Worm (Caenorhabditis elegans) whole organism, L4 larva: Measurements from ENCODE around the gene F41G3.20.

Experiments
- F44E2.7 ChIP-seq: fragments of 200-800 bp; sonication (Bioruptor generic); IDR thresholded peaks from 2 replicates; pipeline ENCODE4 v2.1.2; 2022; ENCODE audit warnings: missing genetic modification characterization, missing compliant biosample characterization
- Y105C5A.15 ChIP-seq: fragments of 200-800 bp; sonication (Bioruptor generic); IDR thresholded peaks from 2 replicates; pipeline ENCODE4 v1.3.6; 2022; ENCODE audit warnings: missing genetic modification characterization, missing compliant biosample characterization
- ZK337.2 ChIP-seq: fragments of 200-800 bp; sonication (Bioruptor generic); IDR thresholded peaks from 2 replicates; pipeline ENCODE4 v1.3.6; 2022; ENCODE audit warnings: missing genetic modification reagents, missing genetic modification characterization, missing compliant biosample characterization
- aly-2 ChIP-seq: sonication (generic microtip); optimal IDR thresholded peaks from 2 replicates; lab custom pipeline; 2018; ENCODE audit warnings: missing biosample characterization, missing genetic modification characterization
- ama-1 ChIP-seq: fragments of 150-350 bp; optimal IDR thresholded peaks from 2 replicates; lab custom pipeline; 2014; ENCODE audit warnings: inconsistent platforms, mixed read lengths
- arid-1 ChIP-seq: fragments of 200-800 bp; sonication (Bioruptor generic); conservative IDR thresholded peaks from 2 replicates; pipeline ENCODE4 v1.3.6; 2022; ENCODE audit warnings: missing genetic modification reagents, missing genetic modification characterization, missing compliant biosample characterization
- attf-4 ChIP-seq: sonication (generic microtip); optimal IDR thresholded peaks from 3 replicates; lab custom pipeline; 2017; ENCODE audit warnings: missing biosample characterization, missing genetic modification characterization
- ceh-28 ChIP-seq: fragments of 150-350 bp; optimal IDR thresholded peaks from 2 replicates; lab custom pipeline; 2014; ENCODE audit warnings: missing biosample characterization, missing genetic modification reagents, missing genetic modification characterization
- ceh-44 ChIP-seq: fragments of 200-800 bp; sonication (Bioruptor generic); IDR thresholded peaks from 2 replicates; pipeline ENCODE4 v1.3.6; 2022; ENCODE audit warnings: missing genetic modification reagents, missing genetic modification characterization, missing compliant biosample characterization
- cey-2 ChIP-seq: sonication (generic microtip); optimal IDR thresholded peaks from 3 replicates; lab custom pipeline; 2017; ENCODE audit warnings: missing genetic modification characterization, mild to moderate bottlenecking, missing compliant biosample characterization, antibody characterized with exemption, borderline replicate concordance; ENCODE audit not compliant: insufficient read depth
- ctbp-1 ChIP-seq: fragments of 200-800 bp; sonication (Bioruptor generic); IDR thresholded peaks from 2 replicates; pipeline ENCODE4 v1.3.6; 2022; ENCODE audit warnings: missing genetic modification reagents, missing genetic modification characterization, missing compliant biosample characterization
- daf-8 ChIP-seq: fragments of 200-800 bp; sonication (Bioruptor generic); IDR thresholded peaks from 2 replicates; pipeline ENCODE4 v1.3.6; 2022; ENCODE audit warnings: missing genetic modification characterization, missing compliant biosample characterization
- dmd-8 ChIP-seq: fragments of 200-800 bp; sonication (Bioruptor generic); IDR thresholded peaks from 2 replicates; pipeline ENCODE4 v1.3.6; 2022; ENCODE audit warnings: missing genetic modification characterization, missing compliant biosample characterization
- dmd-9 ChIP-seq: fragments of 200-800 bp; sonication (Bioruptor generic); IDR thresholded peaks from 2 replicates; pipeline ENCODE4 v1.3.6; 2022; ENCODE audit warnings: missing genetic modification reagents, missing genetic modification characterization, missing compliant biosample characterization
- dpl-1 ChIP-seq: fragments of 150-350 bp; optimal IDR thresholded peaks from 2 replicates; lab custom pipeline; 2014; ENCODE audit warnings: missing biosample characterization, missing genetic modification reagents, missing genetic modification characterization
- egl-27 ChIP-seq: sonication (generic microtip); optimal IDR thresholded peaks from 3 replicates; lab custom pipeline; 2017; ENCODE audit warnings: missing biosample characterization, missing genetic modification reagents, missing genetic modification characterization
- hlh-11 ChIP-seq: fragments of 200-800 bp; sonication (Bioruptor generic); optimal IDR thresholded peaks from 2 replicates; lab custom pipeline; 2018; ENCODE audit warnings: mild to moderate bottlenecking, missing genetic modification characterization, missing compliant biosample characterization
- hmg-1.1 ChIP-seq: fragments of 200-800 bp; sonication (Bioruptor generic); IDR thresholded peaks from 2 replicates; pipeline ENCODE4 v1.3.6; 2022; ENCODE audit warnings: missing genetic modification reagents, missing genetic modification characterization, missing compliant biosample characterization
- jun-1 ChIP-seq: fragments of 150-350 bp; optimal IDR thresholded peaks from 2 replicates; lab custom pipeline; 2014; ENCODE audit warnings: missing biosample characterization, missing genetic modification reagents, missing genetic modification characterization
- lin-15B ChIP-seq: fragments of 150-350 bp; sonication (generic microtip); optimal IDR thresholded peaks from 3 replicates; lab custom pipeline; 2014; ENCODE audit warnings: missing biosample characterization, missing genetic modification characterization
- lin-38 ChIP-seq: fragments of 200-800 bp; sonication (Bioruptor generic); IDR thresholded peaks from 2 replicates; pipeline ENCODE4 v1.3.6; 2022; ENCODE audit warnings: missing genetic modification reagents, missing genetic modification characterization, missing compliant biosample characterization
- lir-3 ChIP-seq: sonication (generic microtip); optimal IDR thresholded peaks from 2 replicates; lab custom pipeline; 2016; ENCODE audit warnings: mild to moderate bottlenecking, missing genetic modification characterization, missing compliant biosample characterization
- madf-5 ChIP-seq, 2 experiments: fragments of 200-800 bp; sonication (Bioruptor generic); IDR thresholded peaks; 2 replicates each; pipeline ENCODE4 v1.3.6; 2022; ENCODE audit warnings: missing compliant biosample characterization in 2 of 2, missing genetic modification characterization in 2 of 2
- mxl-2 ChIP-seq: fragments of 200-800 bp; sonication (Bioruptor generic); conservative IDR thresholded peaks from 2 replicates; pipeline ENCODE4 v1.3.6; 2022; ENCODE audit warnings: missing genetic modification reagents, missing genetic modification characterization, missing compliant biosample characterization
- nhr-111 ChIP-seq: fragments of 200-800 bp; sonication (Bioruptor generic); optimal IDR thresholded peaks from 2 replicates; lab custom pipeline; 2018; ENCODE audit warnings: mild to moderate bottlenecking, missing genetic modification characterization, missing compliant biosample characterization
- nhr-25 ChIP-seq: sonication (generic microtip); optimal IDR thresholded peaks from 2 replicates; lab custom pipeline; 2017; ENCODE audit warnings: missing genetic modification characterization, mild to moderate bottlenecking, missing compliant biosample characterization, antibody characterized with exemption, moderate library complexity, borderline replicate concordance; ENCODE audit not compliant: insufficient read depth
- nhr-42 ChIP-seq: fragments of 200-800 bp; sonication (Bioruptor generic); IDR thresholded peaks from 2 replicates; pipeline ENCODE4 v1.3.6; 2022; ENCODE audit warnings: missing genetic modification characterization, missing compliant biosample characterization
- nhr-6 ChIP-seq: fragments of 150-350 bp; optimal IDR thresholded peaks from 2 replicates; lab custom pipeline; 2014; ENCODE audit warnings: missing biosample characterization, missing genetic modification characterization
- php-3 ChIP-seq: fragments of 200-800 bp; sonication (Bioruptor generic); IDR thresholded peaks from 2 replicates; pipeline ENCODE4 v1.3.6; 2022; ENCODE audit warnings: missing genetic modification reagents, missing genetic modification characterization, missing compliant biosample characterization
- rbr-2 ChIP-seq: sonication (generic microtip); optimal IDR thresholded peaks from 2 replicates; lab custom pipeline; 2016; ENCODE audit warnings: missing genotype, missing genetic modification characterization, missing compliant biosample characterization
- snpc-4 ChIP-seq: fragments of 150-350 bp; optimal IDR thresholded peaks from 2 replicates; lab custom pipeline; 2014; ENCODE audit warnings: missing biosample characterization, missing genetic modification characterization
- spr-1 ChIP-seq: sonication (generic microtip); optimal IDR thresholded peaks from 2 replicates; lab custom pipeline; 2016; ENCODE audit warnings: mild to moderate bottlenecking, missing genetic modification characterization, missing compliant biosample characterization
- unc-130 ChIP-seq: sonication (generic microtip); optimal IDR thresholded peaks from 2 replicates; lab custom pipeline; 2016; ENCODE audit warnings: missing genetic modification reagents, missing genetic modification characterization, missing compliant biosample characterization
- vab-7 ChIP-seq: fragments of 200-800 bp; sonication (Bioruptor generic); IDR thresholded peaks from 2 replicates; pipeline ENCODE4 v1.3.6; 2022; ENCODE audit warnings: missing genetic modification reagents, missing genetic modification characterization, missing compliant biosample characterization
- zag-1 ChIP-seq: fragments of 150-350 bp; optimal IDR thresholded peaks from 2 replicates; lab custom pipeline; 2014; ENCODE audit warnings: missing biosample characterization, missing genetic modification characterization
- zfp-3 ChIP-seq: fragments of 200-800 bp; sonication (Bioruptor generic); conservative IDR thresholded peaks from 2 replicates; pipeline ENCODE4 v1.3.6; 2022; ENCODE audit warnings: missing genetic modification reagents, missing genetic modification characterization, missing compliant biosample characterization
- zip-2 ChIP-seq: fragments of 150-350 bp; optimal IDR thresholded peaks from 2 replicates; lab custom pipeline; 2014; ENCODE audit warnings: missing biosample characterization, missing genetic modification characterization
- ztf-11 ChIP-seq: fragments of 150-350 bp; optimal IDR thresholded peaks from 2 replicates; lab custom pipeline; 2014; ENCODE audit warnings: missing biosample characterization, missing genetic modification characterization
- ztf-7 ChIP-seq: fragments of 150-350 bp; optimal IDR thresholded peaks from 2 replicates; lab custom pipeline; 2014; ENCODE audit warnings: missing biosample characterization, missing genetic modification characterization

Gene F41G3.20

ce11 chrII:6752850-6753249 is 2.0 kb upstream of the F41G3.20 start, which contains the start of gene F41G3.21:
F41G3.21 (minus strand) TSS chrII:6752950.
- TF ChIP-seq dpl-1 (no peak), F44E2.7 (no peak), lin-38 (GFP tag; lab: Robert Waterston, UW) (no peak), hlh-11 (tag; lab: Kevin White, UChicago) (no peak), zag-1 (tag; lab: Kevin White, UChicago) (no peak), unc-130 (GFP tag; lab: Kevin White, UChicago) (no peak), arid-1 (GFP tag; lab: Robert Waterston, UW) (no peak), attf-4 (tag; lab: Kevin White, UChicago) (no peak), rbr-2 (no peak), nhr-25 (tag; lab: Kevin White, UChicago) (no peak), zip-2 (tag; lab: Kevin White, UChicago) (no peak)

ce11 chrII:6752027-6752426 is 1.2 kb upstream of the F41G3.20 start, which contains the start of gene F41G3.19:
F41G3.19 (minus strand) TSS chrII:6752127.
- TF ChIP-seq ceh-28 (tag; lab: Kevin White, UChicago), result no peak
- no peak for TF ChIP-seq Y105C5A.15 (GFP tag; lab: Robert Waterston, UW)
- TF ChIP-seq cey-2 (tag; lab: Kevin White, UChicago), result no peak
- TF ChIP-seq aly-2 (tag; lab: Kevin White, UChicago), result no peak
- TF ChIP-seq nhr-6 (tag; lab: Kevin White, UChicago), result no peak
- no peak for TF ChIP-seq vab-7 (GFP tag; lab: Robert Waterston, UW)

- TF ChIP-seq Y105C5A.15 (GFP tag; lab: Robert Waterston, UW), result no peak
- no peak for TF ChIP-seq jun-1 (tag; lab: Kevin White, UChicago)
- TF ChIP-seq daf-8 (GFP tag; lab: Robert Waterston, UW), result no peak
- TF ChIP-seq hlh-11 (tag; lab: Kevin White, UChicago), result no peak
- TF ChIP-seq madf-5 (GFP tag; IDR thresholded peaks at IDR 0.05; lab: Robert Waterston, UW), result no peak
- no peak for TF ChIP-seq spr-1
- no peak for TF ChIP-seq vab-7 (GFP tag; lab: Robert Waterston, UW)
- no peak for TF ChIP-seq lir-3 (tag; lab: Kevin White, UChicago)
- no peak for TF ChIP-seq nhr-42
- no peak for TF ChIP-seq dmd-8 (GFP tag; lab: Robert Waterston, UW)
- TF ChIP-seq hmg-1.1 (GFP tag; lab: Robert Waterston, UW), result no peak
- no peak for TF ChIP-seq ztf-11
- TF ChIP-seq zfp-3, result no peak
- no peak for TF ChIP-seq snpc-4 (tag; lab: Kevin White, UChicago)
- TF ChIP-seq ctbp-1 (GFP tag; lab: Robert Waterston, UW), result no peak
- no peak for TF ChIP-seq lin-15B (tag; lab: Kevin White, UChicago)
Measured at ce11 chrII:6749422-6749821, 1.4 kb downstream of the F41G3.20 start, which contains the start of gene F41G3.10. F41G3.10 (minus strand) TSS chrII:6749522.

ce11 chrII:6746404-6746803 is 4.4 kb downstream of the F41G3.20 start, which contains the start of gene F41G3.5:
F41G3.5 (plus strand) TSS chrII:6746704.
- no peak for TF ChIP-seq ama-1 (lab: Kevin White, UChicago)
- no peak for TF ChIP-seq ztf-11
- TF ChIP-seq ZK337.2 (GFP tag; lab: Robert Waterston, UW), result no peak
- TF ChIP-seq php-3 (GFP tag; lab: Robert Waterston, UW), result no peak
- TF ChIP-seq dmd-9 (GFP tag; lab: Robert Waterston, UW), result no peak
- TF ChIP-seq egl-27 (tag; lab: Kevin White, UChicago), result no peak
- TF ChIP-seq mxl-2 (GFP tag; lab: Robert Waterston, UW), result no peak
- TF ChIP-seq cey-2 (tag; lab: Kevin White, UChicago), result no peak
- no peak for TF ChIP-seq nhr-6 (tag; lab: Kevin White, UChicago)
- no peak for TF ChIP-seq attf-4 (tag; lab: Kevin White, UChicago)
- TF ChIP-seq ceh-44, result no peak
- TF ChIP-seq nhr-111, result no peak
- TF ChIP-seq ztf-7 (tag; lab: Kevin White, UChicago), result no peak
